Worm (Caenorhabditis elegans): ENCODE data around the gene str-214.

ce11 chrV:16266514-16266913, 48.6 kb upstream of the str-214 start, which contains the start of gene T13F3.4:
- TF ChIP-seq hmbx-1 (tag; optimal IDR thresholded peaks at IDR 0.05) (no peak), ama-1 (optimal IDR thresholded peaks at IDR 0.05) (no peak), flt-1 (GFP tag; IDR thresholded peaks at IDR 0.05) (no peak), B0310.2 (tag; optimal IDR thresholded peaks at IDR 0.05) (no peak), ceh-13 (GFP tag; optimal IDR thresholded peaks at IDR 0.05) (no peak), tbx-11 (GFP tag; IDR thresholded peaks at IDR 0.05) (no peak), F13C5.2 (tag; optimal IDR thresholded peaks at IDR 0.05) (no peak), pes-1 (GFP tag; IDR thresholded peaks at IDR 0.05) (no peak), ets-7 (tag; optimal IDR thresholded peaks at IDR 0.05) (no peak), sea-1 (GFP tag; conservative IDR thresholded peaks at IDR 0.05) (no peak), aly-1 (tag; optimal IDR thresholded peaks at IDR 0.05) (no peak), ceh-36 (tag; optimal IDR thresholded peaks at IDR 0.05) (no peak), tbx-37 (GFP tag; conservative IDR thresholded peaks at IDR 0.05) (no peak), scrt-1 (GFP tag; IDR thresholded peaks at IDR 0.05) (no peak)
